Worm (Caenorhabditis elegans): ENCODE data around the gene F26F2.13.

ce11 chrV:20545742-20546141 lies 18.4 kb upstream of the F26F2.13 start:
- TF ChIP-seq W03F9.2 (tag; optimal IDR thresholded peaks at IDR 0.05) (no peak), him-1 (tag; optimal IDR thresholded peaks at IDR 0.05) (no peak)
